Fruit fly (Drosophila melanogaster) whole organism, wandering third instar larva: ENCODE data around the gene Cyp9f2.

Source experiments
- Abd-B ChIP-seq: fragments of >200 bp; optimal IDR thresholded peaks from 2 replicates; lab custom pipeline; 2017; ENCODE audit warnings: missing biosample characterization, missing genetic modification characterization
- CG32264 ChIP-seq: fragments of 200-800 bp; sonication (Bioruptor generic); optimal IDR thresholded peaks from 2 replicates; lab custom pipeline; 2016; ENCODE audit warnings: missing biosample characterization, missing genetic modification characterization
- CG9705 ChIP-seq: fragments of 200-800 bp; sonication (Bioruptor generic); optimal IDR thresholded peaks from 2 replicates; lab custom pipeline; 2018; ENCODE audit warnings: missing biosample characterization, mild to moderate bottlenecking, missing genetic modification characterization
- Dfd ChIP-seq: fragments of >200 bp; optimal IDR thresholded peaks from 2 replicates; lab custom pipeline; 2017; ENCODE audit warnings: missing biosample characterization, missing genetic modification characterization
- Dif ChIP-seq: fragments of 200-275, 200-300 bp; sonication (Bioruptor generic); optimal IDR thresholded peaks from 2 replicates; lab custom pipeline; 2018; ENCODE audit warnings: missing biosample characterization, missing genetic modification characterization; ENCODE audit not compliant: partially characterized antibody
- GATAd ChIP-seq: sonication (Bioruptor generic); optimal IDR thresholded peaks from 2 replicates; lab custom pipeline; 2016; ENCODE audit warnings: missing biosample characterization, missing genetic modification characterization
- HLH106 ChIP-seq: fragments of 200-800 bp; optimal IDR thresholded peaks from 3 replicates; lab custom pipeline; 2019; ENCODE audit warnings: missing biosample characterization, mild to moderate bottlenecking, missing genetic modification characterization, moderate library complexity
- Hnf4 ChIP-seq: fragments of 200-800 bp; sonication (Bioruptor generic); optimal IDR thresholded peaks from 2 replicates; lab custom pipeline; 2016; ENCODE audit warnings: missing biosample characterization, mild to moderate bottlenecking, missing genetic modification characterization
- Hr78 ChIP-seq: fragments of >200 bp; optimal IDR thresholded peaks from 2 replicates; lab custom pipeline; 2017; ENCODE audit warnings: missing biosample characterization, missing genetic modification characterization
- Myc ChIP-seq: fragments of >200 bp; optimal IDR thresholded peaks from 2 replicates; lab custom pipeline; 2017
- N ChIP-seq: fragments of >200 bp; optimal IDR thresholded peaks from 2 replicates; lab custom pipeline; 2018; ENCODE audit warnings: missing biosample characterization, missing external identifiers, missing genetic modification characterization
- OdsH ChIP-seq: fragments of 200-800 bp; sonication (Bioruptor generic); optimal IDR thresholded peaks from 2 replicates; lab custom pipeline; 2016; ENCODE audit warnings: missing biosample characterization, mild to moderate bottlenecking, missing genetic modification characterization
- Rel ChIP-seq, 2 experiments: fragments of 200-800 bp; sonication (Bioruptor generic) in 1 of 2; optimal IDR thresholded peaks; 2 replicates in 1 of 2; 3 replicates in 1 of 2; lab custom pipeline; 2016 to 2019; ENCODE audit warnings: mild to moderate bottlenecking in 2 of 2, missing biosample characterization in 2 of 2, missing genetic modification characterization in 2 of 2, moderate library complexity in 1 of 2
- Vsx2 ChIP-seq: fragments of 200-300, 225-300 bp; sonication (Bioruptor generic); optimal IDR thresholded peaks from 2 replicates; lab custom pipeline; 2018; ENCODE audit warnings: missing biosample characterization, missing genetic modification characterization; ENCODE audit not compliant: partially characterized antibody
- br ChIP-seq: fragments of 200-800 bp; sonication (Bioruptor generic); optimal IDR thresholded peaks from 2 replicates; lab custom pipeline; 2016; ENCODE audit warnings: missing biosample characterization, missing genetic modification characterization
- brk ChIP-seq: fragments of 200-800 bp; sonication (Bioruptor generic); optimal IDR thresholded peaks from 2 replicates; lab custom pipeline; 2016; ENCODE audit warnings: missing biosample characterization, mild to moderate bottlenecking, missing genetic modification characterization
- dl ChIP-seq, 2 experiments: fragments of 175-275, 200-275 bp in 1 of 2; fragments of 200-275 bp in 1 of 2; sonication (Bioruptor generic); optimal IDR thresholded peaks; lab custom pipeline; 2018; ENCODE audit warnings: mild to moderate bottlenecking in 2 of 2, missing biosample characterization in 2 of 2, missing genetic modification characterization in 2 of 2, moderate library complexity in 2 of 2; ENCODE audit not compliant: partially characterized antibody in 2 of 2, insufficient read depth in 1 of 2
- dsf ChIP-seq: sonication (Bioruptor generic); optimal IDR thresholded peaks from 2 replicates; lab custom pipeline; 2016; ENCODE audit warnings: missing biosample characterization, missing genetic modification characterization, borderline replicate concordance
- ey ChIP-seq: fragments of 200-800 bp; sonication (Bioruptor generic); optimal IDR thresholded peaks from 2 replicates; lab custom pipeline; 2016; ENCODE audit warnings: missing biosample characterization, missing genetic modification characterization
- h ChIP-seq: fragments of 200-800 bp; sonication (Bioruptor generic); optimal IDR thresholded peaks from 3 replicates; lab custom pipeline; 2016; ENCODE audit warnings: missing biosample characterization, mild to moderate bottlenecking, missing genetic modification characterization
- jim ChIP-seq: fragments of 175-275, 200-325 bp; sonication (Bioruptor generic); optimal IDR thresholded peaks from 2 replicates; lab custom pipeline; 2016; ENCODE audit warnings: missing biosample characterization, mild to moderate bottlenecking, missing genetic modification characterization
- pan ChIP-seq: fragments of >200 bp; optimal IDR thresholded peaks from 2 replicates; lab custom pipeline; 2017
- rgr ChIP-seq: fragments of 200-800 bp; sonication (Bioruptor generic); optimal IDR thresholded peaks from 3 replicates; lab custom pipeline; 2016; ENCODE audit warnings: missing biosample characterization, mild to moderate bottlenecking, missing genetic modification characterization
- sage ChIP-seq: fragments of 200-800 bp; sonication (Bioruptor generic); optimal IDR thresholded peaks from 2 replicates; lab custom pipeline; 2016; ENCODE audit warnings: missing biosample characterization, mild to moderate bottlenecking, missing genetic modification characterization
- sv ChIP-seq: fragments of 200-800 bp; sonication (Bioruptor generic); optimal IDR thresholded peaks from 3 replicates; lab custom pipeline; 2016; ENCODE audit warnings: missing biosample characterization, missing genetic modification characterization
- tai ChIP-seq: sonication (Bioruptor generic); optimal IDR thresholded peaks from 2 replicates; lab custom pipeline; 2016; ENCODE audit warnings: missing biosample characterization, missing genetic modification characterization
- usp ChIP-seq: fragments of >200 bp; optimal IDR thresholded peaks from 2 replicates; lab custom pipeline; 2017; ENCODE audit warnings: missing biosample characterization, missing genetic modification characterization
- woc ChIP-seq: sonication (Bioruptor generic); optimal IDR thresholded peaks from 2 replicates; lab custom pipeline; 2016; ENCODE audit warnings: missing biosample characterization, mild to moderate bottlenecking, missing genetic modification characterization

Cyp9f2 gene

DNA sequence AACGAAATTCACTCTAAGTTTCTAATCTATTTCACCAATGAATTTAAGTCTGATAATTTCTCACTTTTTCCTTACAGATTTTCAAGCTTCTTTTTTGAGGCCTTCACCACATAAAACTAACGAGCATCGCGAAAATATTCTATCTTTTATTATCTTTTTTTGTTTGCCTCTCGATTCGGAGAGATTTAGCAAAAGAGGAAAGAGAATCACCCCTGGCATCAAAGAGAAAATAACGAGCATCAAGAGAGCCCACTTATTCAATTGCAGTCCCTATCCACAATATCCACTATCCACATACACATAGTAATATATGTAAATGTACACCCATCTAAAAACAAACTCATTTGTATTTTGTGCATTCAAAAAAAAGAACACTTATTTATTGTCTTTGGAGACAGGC, 38.4 kb downstream of the Cyp9f2 start, which contains the start of gene GstD9:
Gene GstD9 (minus strand): TSS at position 101 of the 400 bp plus-strand sequence.
- no peak for TF ChIP-seq GATAd (GFP tag; lab: Kevin White, UChicago)
- no peak for TF ChIP-seq sage
- TF ChIP-seq Myc: no peak

DNA sequence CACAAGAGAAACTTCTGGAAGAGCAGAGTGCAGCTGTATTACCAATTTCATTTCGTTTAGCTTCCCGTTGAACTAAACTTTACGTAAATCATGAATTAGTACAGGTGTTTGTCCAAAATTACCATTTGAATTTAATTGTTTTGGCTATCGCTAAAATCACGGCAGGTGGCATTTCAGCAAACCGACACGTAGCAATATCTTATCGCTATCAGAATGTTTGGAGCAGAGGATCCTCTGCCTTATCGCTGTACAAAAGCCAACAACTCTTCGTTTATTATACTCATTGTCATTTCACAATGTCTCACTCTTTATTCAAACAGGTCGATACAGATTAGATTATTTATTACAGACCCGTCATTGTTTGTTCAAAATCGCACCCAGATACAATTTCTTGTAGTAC, 39.9 kb downstream of the Cyp9f2 start:
- TF ChIP-seq CG32264 (GFP tag; lab: Kevin White, UChicago) (no peak), Myc (no peak), jim (no peak), Vsx2 (no peak), HLH106 (tag; lab: Kevin White, UChicago) (no peak), rgr (GFP tag; lab: Kevin White, UChicago) (no peak), h (GFP tag; lab: Kevin White, UChicago) (no peak)

DNA sequence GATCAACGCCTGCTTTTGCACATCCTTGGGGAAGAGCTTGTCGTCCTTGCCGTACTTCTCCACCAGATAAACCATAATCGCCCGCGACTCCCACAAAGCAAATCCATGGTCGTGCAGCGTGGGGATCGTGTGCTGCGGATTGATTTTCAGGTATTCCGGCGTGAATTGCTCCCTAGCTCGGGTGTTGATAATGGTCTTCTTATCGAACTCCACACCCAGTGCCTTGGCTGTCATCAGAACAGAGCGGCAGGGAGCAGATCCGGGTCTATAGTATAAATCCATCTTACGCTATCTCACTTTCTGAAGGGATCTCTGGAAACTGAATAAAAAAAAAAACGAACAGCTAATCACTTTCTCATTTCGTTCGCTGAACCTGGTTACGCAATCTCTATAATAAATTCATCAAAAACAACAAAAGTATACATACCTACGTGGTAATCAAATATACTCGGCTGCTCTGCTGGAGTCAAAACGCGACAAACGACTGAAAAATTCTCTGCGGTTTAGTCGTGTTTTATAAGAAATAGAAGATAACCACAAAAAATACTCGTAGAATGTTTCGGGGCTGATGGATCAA, 40.5 kb downstream of the Cyp9f2 start, which contains the start of gene GstD10:
Gene GstD10 (minus strand): TSS at position 472 of the 577 bp plus-strand sequence.
- TF ChIP-seq sage: no peak
- no peak for TF ChIP-seq dl (GFP tag; optimal IDR thresholded peaks at IDR 0.05; lab: Kevin White, UChicago; ENCODE audit: insufficient read depth in 1 of 2, partially characterized antibody in 2 of 2)

DNA sequence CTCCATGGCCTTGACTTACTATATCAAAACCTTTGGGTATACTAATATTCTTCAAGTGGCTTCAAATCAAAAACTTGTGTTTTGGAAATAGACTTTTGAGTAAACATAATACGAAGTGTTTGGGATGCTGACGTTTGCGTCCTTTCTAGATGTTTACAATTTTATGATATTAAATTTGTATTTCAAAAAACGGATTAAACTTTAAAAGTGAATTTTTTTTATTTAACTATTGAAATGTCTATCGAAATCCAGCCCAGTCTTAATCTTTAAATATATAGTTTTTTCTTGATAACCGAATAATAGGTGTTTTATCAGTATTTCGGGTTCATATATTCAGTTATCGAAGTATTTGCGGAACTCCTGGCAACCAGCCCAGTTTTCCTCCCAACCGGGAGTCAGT, 41.2 kb downstream of the Cyp9f2 start, which contains the start of gene Tim17a1:
Gene Tim17a1 (minus strand): TSS at position 101 of the 400 bp plus-strand sequence.
- no peak for TF ChIP-seq sv (GFP tag; lab: Kevin White, UChicago)
- TF ChIP-seq N: no peak
- TF ChIP-seq brk: no peak
- TF ChIP-seq pan (lab: Kevin White, UChicago): no peak
- no peak for TF ChIP-seq OdsH (GFP tag; lab: Kevin White, UChicago)
- no peak for TF ChIP-seq CG9705 (GFP tag; lab: Kevin White, UChicago)
- no peak for TF ChIP-seq h (GFP tag; lab: Kevin White, UChicago)
- TF ChIP-seq jim: no peak
- no peak for TF ChIP-seq Abd-B (GFP tag; lab: Kevin White, UChicago)
- no peak for TF ChIP-seq woc (GFP tag; lab: Kevin White, UChicago)
- TF ChIP-seq Hnf4: no peak
- TF ChIP-seq ey (GFP tag; lab: Kevin White, UChicago): no peak
- no peak for TF ChIP-seq usp (GFP tag; lab: Kevin White, UChicago)
- TF ChIP-seq br (GFP tag; lab: Kevin White, UChicago): no peak
- no peak for TF ChIP-seq tai
- no peak for TF ChIP-seq dsf (GFP tag; lab: Kevin White, UChicago)
- TF ChIP-seq Rel (GFP tag; optimal IDR thresholded peaks at IDR 0.05; lab: Kevin White, UChicago): no peak
- no peak for TF ChIP-seq Rel (tag; optimal IDR thresholded peaks at IDR 0.05; lab: Kevin White, UChicago)

DNA sequence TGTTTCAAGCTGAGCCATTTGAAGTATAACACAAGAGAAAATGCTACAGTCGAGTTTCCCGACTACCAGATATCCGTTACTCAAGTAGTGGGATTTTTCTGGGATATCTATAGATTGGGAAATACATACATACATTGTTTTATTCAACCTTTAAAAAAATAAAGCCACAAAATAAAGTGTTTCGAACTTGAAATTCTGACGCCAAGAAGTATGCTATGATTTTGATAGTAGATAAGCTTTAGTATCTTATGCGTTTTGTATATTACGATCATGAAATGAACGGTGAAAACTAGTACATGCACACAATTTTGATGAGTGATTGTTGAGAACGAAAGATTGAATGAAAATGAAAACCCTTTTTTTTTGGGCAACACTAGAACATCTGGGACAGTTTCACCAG, 42.3 kb downstream of the Cyp9f2 start:
- no peak for TF ChIP-seq Rel (GFP tag; optimal IDR thresholded peaks at IDR 0.05; lab: Kevin White, UChicago)
- TF ChIP-seq Rel (tag; optimal IDR thresholded peaks at IDR 0.05; lab: Kevin White, UChicago): peak; percentile 3
- TF ChIP-seq GATAd (GFP tag; lab: Kevin White, UChicago): no peak

DNA sequence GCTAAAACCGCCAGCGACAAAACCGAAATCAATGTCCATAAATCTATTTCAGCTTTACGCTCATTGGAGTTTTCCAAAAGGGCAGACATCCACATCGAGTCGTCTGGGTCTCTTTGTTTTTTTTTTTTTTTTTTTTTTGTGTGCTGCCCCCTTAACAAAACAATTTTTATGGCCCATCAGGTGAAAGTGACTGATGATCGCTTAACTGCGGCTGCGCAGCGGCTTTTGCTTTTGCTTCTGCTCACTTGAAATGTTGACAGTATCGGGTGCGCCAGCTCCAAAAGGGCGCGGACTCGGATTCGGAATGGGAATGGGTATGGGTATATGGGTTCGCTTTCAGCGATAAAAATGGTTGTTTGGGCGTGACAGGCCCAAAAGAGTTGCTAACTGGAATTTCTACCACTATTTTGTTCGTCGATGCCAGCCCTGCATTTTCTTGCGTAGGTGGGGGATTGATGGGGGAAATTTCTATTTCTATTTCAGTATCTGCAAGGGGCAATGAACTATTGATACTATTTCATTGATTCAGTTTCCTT, 43.8 kb downstream of the Cyp9f2 start:
- no peak for TF ChIP-seq Dfd
- TF ChIP-seq rgr (GFP tag; lab: Kevin White, UChicago): no peak
- TF ChIP-seq CG9705 (GFP tag; lab: Kevin White, UChicago): no peak
- TF ChIP-seq woc (GFP tag; lab: Kevin White, UChicago): no peak
- TF ChIP-seq Hr78: no peak
- no peak for TF ChIP-seq Dif (GFP tag; lab: Kevin White, UChicago)
- TF ChIP-seq ey (GFP tag; lab: Kevin White, UChicago): no peak
- no peak for TF ChIP-seq N
- TF ChIP-seq tai: no peak
- TF ChIP-seq jim: no peak
- no peak for TF ChIP-seq br (GFP tag; lab: Kevin White, UChicago)
